Fruit fly (Drosophila melanogaster): ENCODE results near the gene Fnta.

Fnta gene

DNA sequence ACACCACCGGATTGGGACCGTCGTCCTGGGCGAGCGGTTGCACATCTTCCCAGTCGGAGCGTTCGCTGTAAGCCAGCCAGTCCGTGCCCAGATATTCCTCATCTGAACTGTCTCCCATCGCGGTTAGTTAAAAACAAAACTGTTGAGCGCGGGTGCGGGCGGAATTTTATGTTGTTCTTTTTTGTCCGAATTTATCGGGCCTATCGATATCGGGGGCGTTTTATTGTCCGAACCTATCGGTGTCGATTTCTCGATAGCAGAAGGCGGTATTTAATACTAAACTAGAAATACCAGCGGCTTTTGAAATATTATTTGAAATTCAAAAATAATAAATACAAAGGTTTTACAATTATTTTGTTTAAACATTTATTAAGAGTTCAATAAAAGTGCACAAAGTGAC, at the start of gene Fnta:
TSS of gene Fnta (minus strand) at position 204 of the 400 bp plus-strand sequence.
- TF ChIP-seq Snoo (tag; optimal IDR thresholded peaks at IDR 0.05), result no peak
- TF ChIP-seq CG4496 (GFP tag; IDR thresholded peaks at IDR 0.05), result peak; percentile 25; the same call in 2 of the 3 replicates
- peak; percentile 30 for TF ChIP-seq EcR (GFP tag; optimal IDR thresholded peaks at IDR 0.05)

DNA sequence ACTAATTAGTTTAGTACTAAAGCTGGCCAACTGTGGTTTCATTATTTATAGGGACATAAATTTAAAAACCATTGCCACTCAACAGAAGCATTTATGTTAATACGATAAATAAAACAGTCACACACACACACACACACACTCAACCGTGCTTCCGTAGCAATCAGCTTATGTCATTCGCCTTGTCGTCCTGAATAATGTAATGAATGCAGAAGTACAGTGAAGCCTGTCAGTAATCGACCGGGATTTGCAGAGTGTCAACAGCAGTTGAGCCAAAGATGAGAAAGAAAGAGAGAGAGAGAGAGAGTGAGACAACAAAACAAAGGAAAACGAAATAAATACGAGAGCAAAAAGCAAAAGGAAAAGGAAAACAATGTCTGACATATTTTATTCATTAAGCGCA, 37.9 kb upstream of the Fnta start:
- no peak for TF ChIP-seq CG13204 (GFP tag; optimal IDR thresholded peaks at IDR 0.05)
- no peak for TF ChIP-seq Ets98B (GFP tag; IDR thresholded peaks at IDR 0.05)
- TF ChIP-seq CG9948 (tag; optimal IDR thresholded peaks at IDR 0.05), result no peak
- no peak for TF ChIP-seq rn (GFP tag; IDR thresholded peaks at IDR 0.05)
- no peak for TF ChIP-seq CG10348 (GFP tag; IDR thresholded peaks at IDR 0.05)
- no peak for TF ChIP-seq fd96Ca (GFP tag; IDR thresholded peaks at IDR 0.05)
- no peak for TF ChIP-seq CG8301 (tag; optimal IDR thresholded peaks at IDR 0.05)

DNA sequence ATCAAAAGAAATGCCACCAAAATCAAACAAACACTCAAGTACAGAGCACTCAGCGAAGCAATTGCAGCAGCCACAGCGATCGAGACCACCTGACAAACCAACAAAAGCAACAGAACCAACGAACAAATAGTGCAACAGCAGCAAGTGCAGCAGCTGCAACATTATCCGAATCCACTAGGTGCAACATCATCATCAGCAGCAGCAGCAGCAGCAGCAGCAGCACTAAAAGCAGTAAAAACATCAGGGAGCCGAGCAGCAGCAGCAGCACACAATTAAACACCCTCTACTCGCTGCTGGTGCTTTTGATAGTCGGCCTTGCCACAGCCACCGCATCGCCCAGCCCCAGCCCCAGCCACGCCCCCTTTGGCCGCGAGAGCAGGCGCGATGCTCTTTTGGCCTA, 34.9 kb upstream of the Fnta start:
- TF ChIP-seq Snoo (tag; optimal IDR thresholded peaks at IDR 0.05) (no peak), CG15710 (tag; optimal IDR thresholded peaks at IDR 0.05) (no peak), EcR (GFP tag; optimal IDR thresholded peaks at IDR 0.05) (no peak), CG10348 (GFP tag; IDR thresholded peaks at IDR 0.05) (no peak), Pif1B (GFP tag; optimal IDR thresholded peaks at IDR 0.05) (no peak), gl (tag; optimal IDR thresholded peaks at IDR 0.05) (no peak), D1 (tag; optimal IDR thresholded peaks at IDR 0.05) (no peak)

DNA sequence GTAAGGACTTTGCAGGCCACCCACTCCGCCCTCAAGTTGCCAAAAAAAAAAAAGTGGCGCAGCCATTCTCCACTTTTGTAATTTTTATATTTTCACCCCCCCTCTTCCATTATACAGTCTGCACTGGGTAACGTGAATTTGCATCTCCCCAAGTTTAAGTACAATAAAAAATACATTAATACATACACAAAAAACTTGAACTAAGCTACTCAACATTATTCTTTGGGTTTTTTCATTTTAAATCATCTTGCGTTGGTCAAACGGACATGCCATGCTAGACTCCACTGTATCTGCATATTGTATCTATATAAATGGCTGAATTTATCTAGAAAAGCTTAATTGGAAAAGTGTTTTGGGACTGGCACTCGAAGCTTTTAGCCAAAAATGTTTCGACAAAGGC, 31.0 kb upstream of the Fnta start:
- TF ChIP-seq Ets98B (GFP tag; IDR thresholded peaks at IDR 0.05), result 0 out of 2 replicates have a peak, but pooled peaks have one; percentile 12
- no peak for TF ChIP-seq CG32121 (GFP tag; IDR thresholded peaks at IDR 0.05)
- TF ChIP-seq rn (GFP tag; IDR thresholded peaks at IDR 0.05), result no peak
- no peak for TF ChIP-seq CG8301 (tag; optimal IDR thresholded peaks at IDR 0.05)
- no peak for TF ChIP-seq CG8159 (tag; optimal IDR thresholded peaks at IDR 0.05)
- TF ChIP-seq gl (tag; optimal IDR thresholded peaks at IDR 0.05), result no peak
- TF ChIP-seq CG34367 (tag; optimal IDR thresholded peaks at IDR 0.05), result no peak

dm6 chr2L:4856118-4856517, 25.6 kb upstream of the Fnta start:
- TF ChIP-seq CG17806 (tag; optimal IDR thresholded peaks at IDR 0.05) (peak; percentile 34), CG10348 (GFP tag; IDR thresholded peaks at IDR 0.05) (no peak), gl (tag; optimal IDR thresholded peaks at IDR 0.05) (no peak), CG12605 (GFP tag; IDR thresholded peaks at IDR 0.05) (no peak), CG32121 (GFP tag; IDR thresholded peaks at IDR 0.05) (no peak), CG8301 (tag; optimal IDR thresholded peaks at IDR 0.05) (no peak), CG9948 (tag; optimal IDR thresholded peaks at IDR 0.05) (peak; percentile 49), Ets98B (GFP tag; IDR thresholded peaks at IDR 0.05) (no peak), CG8159 (tag; optimal IDR thresholded peaks at IDR 0.05) (peak; percentile 60), Pif1A (GFP tag; optimal IDR thresholded peaks at IDR 0.05) (no peak), CG13204 (GFP tag; optimal IDR thresholded peaks at IDR 0.05) (no peak), CG4496 (GFP tag; IDR thresholded peaks at IDR 0.05) (no peak; the same call in 2 of the 3 replicates), fd96Ca (GFP tag; IDR thresholded peaks at IDR 0.05) (no peak), Snoo (tag; optimal IDR thresholded peaks at IDR 0.05) (no peak), Pif1B (GFP tag; optimal IDR thresholded peaks at IDR 0.05) (no peak), CG14655 (GFP tag; optimal IDR thresholded peaks at IDR 0.05) (peak; percentile 19), rn (GFP tag; IDR thresholded peaks at IDR 0.05) (no peak), CG15710 (tag; optimal IDR thresholded peaks at IDR 0.05) (peak; percentile 15), CG34367 (tag; optimal IDR thresholded peaks at IDR 0.05) (no peak), EcR (GFP tag; optimal IDR thresholded peaks at IDR 0.05) (no peak), D1 (tag; optimal IDR thresholded peaks at IDR 0.05) (no peak)

DNA sequence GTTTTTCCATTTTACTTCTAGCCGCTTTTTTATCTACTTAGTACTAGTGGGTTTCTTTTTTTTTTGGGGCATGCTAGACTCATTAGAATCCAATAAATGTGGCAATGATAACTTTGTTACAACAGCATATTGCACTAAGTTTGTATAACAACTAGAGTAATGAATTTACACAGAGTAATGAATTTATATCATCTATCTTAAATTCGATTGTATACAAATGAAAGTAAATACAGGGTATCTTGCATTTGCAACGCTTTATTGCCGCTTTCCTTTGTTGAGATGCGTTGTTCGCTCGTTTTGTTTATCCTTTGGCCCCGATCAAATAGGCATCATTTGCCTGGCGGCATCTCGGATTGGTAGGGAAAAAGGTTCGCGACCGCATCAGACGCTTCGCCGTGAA, 24.3 kb upstream of the Fnta start:
- TF ChIP-seq CG8159 (tag; optimal IDR thresholded peaks at IDR 0.05) (no peak), CG13204 (GFP tag; optimal IDR thresholded peaks at IDR 0.05) (no peak)

DNA sequence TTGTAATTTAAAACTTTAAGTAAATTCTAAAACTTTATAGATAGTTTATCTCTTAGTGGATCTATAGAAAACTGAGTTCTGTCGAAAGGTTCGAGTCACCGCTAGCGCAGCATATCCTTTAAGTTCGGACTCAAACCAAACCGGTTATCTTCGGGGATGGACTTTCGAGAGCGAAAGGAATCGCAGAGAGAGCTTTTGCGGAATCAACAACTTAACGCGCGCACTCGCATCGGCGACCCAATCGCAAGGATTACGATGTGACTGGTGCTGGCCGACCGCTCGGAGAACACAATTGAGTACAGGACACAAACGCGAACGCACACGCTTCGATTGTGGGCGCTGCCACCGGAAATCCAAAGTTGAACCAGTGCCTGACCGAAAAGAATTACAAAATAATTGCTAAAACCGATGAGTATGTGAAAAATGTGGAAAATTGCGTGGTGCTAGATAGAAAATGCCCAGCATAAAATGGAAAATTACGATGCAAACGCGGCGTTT, 22.2 kb upstream of the Fnta start, which contains the start of gene smog:
TSS of gene smog (plus strand) at position 260 of the 498 bp plus-strand sequence.
- no peak for TF ChIP-seq CG32121 (GFP tag; IDR thresholded peaks at IDR 0.05)
- no peak for TF ChIP-seq CG34367 (tag; optimal IDR thresholded peaks at IDR 0.05)
- TF ChIP-seq fd96Ca (GFP tag; IDR thresholded peaks at IDR 0.05), result 0 out of 3 replicates have a peak, but pooled peaks have one; percentile 19

DNA sequence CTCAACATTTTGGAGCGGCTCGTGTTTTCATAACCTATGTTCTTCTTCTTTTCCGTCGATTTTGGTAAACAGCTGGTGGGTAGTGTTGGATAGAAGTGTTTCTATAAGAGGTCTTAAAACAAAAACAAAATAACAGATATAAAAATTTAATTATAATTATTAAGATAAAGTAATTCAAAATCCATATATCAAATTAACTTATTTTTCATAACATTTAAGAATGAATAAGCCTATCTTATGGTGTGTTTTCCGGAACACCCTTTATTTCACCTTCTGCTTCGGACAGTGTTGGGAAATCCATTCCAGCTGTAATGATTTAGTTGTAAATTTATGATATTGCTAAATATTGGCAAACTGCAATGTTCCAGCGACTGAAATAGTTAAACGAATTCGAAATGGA, 19.9 kb upstream of the Fnta start, which contains the start of the genes mRpS2 and Mon1:
TSS of gene mRpS2 (minus strand) at position 64 of the 400 bp plus-strand sequence.
TSS of gene Mon1 (plus strand) at position 286 of the 400 bp plus-strand sequence.
- TF ChIP-seq CG32121 (GFP tag; IDR thresholded peaks at IDR 0.05) (peak; percentile 97), CG34367 (tag; optimal IDR thresholded peaks at IDR 0.05) (peak; percentile 78), CG17806 (tag; optimal IDR thresholded peaks at IDR 0.05) (peak; percentile 94), Pif1B (GFP tag; optimal IDR thresholded peaks at IDR 0.05) (peak; percentile 83), Snoo (tag; optimal IDR thresholded peaks at IDR 0.05) (peak; percentile 88), CG4496 (GFP tag; IDR thresholded peaks at IDR 0.05) (peak; percentile 96), fd96Ca (GFP tag; IDR thresholded peaks at IDR 0.05) (peak; percentile 86), CG15710 (tag; optimal IDR thresholded peaks at IDR 0.05) (peak; percentile 94), D1 (tag; optimal IDR thresholded peaks at IDR 0.05) (no peak), rn (GFP tag; IDR thresholded peaks at IDR 0.05) (peak; percentile 95), CG13204 (GFP tag; optimal IDR thresholded peaks at IDR 0.05) (no peak), CG8159 (tag; optimal IDR thresholded peaks at IDR 0.05) (peak; percentile 92), CG8301 (tag; optimal IDR thresholded peaks at IDR 0.05) (peak; percentile 90), CG12605 (GFP tag; IDR thresholded peaks at IDR 0.05) (peak; percentile 83), EcR (GFP tag; optimal IDR thresholded peaks at IDR 0.05) (no peak), CG9948 (tag; optimal IDR thresholded peaks at IDR 0.05) (peak; percentile 91), CG14655 (GFP tag; optimal IDR thresholded peaks at IDR 0.05) (peak; percentile 93), Ets98B (GFP tag; IDR thresholded peaks at IDR 0.05) (peak; percentile 94), gl (tag; optimal IDR thresholded peaks at IDR 0.05) (peak; percentile 53), Pif1A (GFP tag; optimal IDR thresholded peaks at IDR 0.05) (no peak), CG10348 (GFP tag; IDR thresholded peaks at IDR 0.05) (peak; percentile 80)
